Fruit fly (Drosophila melanogaster): Measurements from ENCODE around the gene ND-ASHI.
A peak's percentile ranks its signal among the peaks of the same experiment; 100 is the strongest.

The ND-ASHI gene

DNA sequence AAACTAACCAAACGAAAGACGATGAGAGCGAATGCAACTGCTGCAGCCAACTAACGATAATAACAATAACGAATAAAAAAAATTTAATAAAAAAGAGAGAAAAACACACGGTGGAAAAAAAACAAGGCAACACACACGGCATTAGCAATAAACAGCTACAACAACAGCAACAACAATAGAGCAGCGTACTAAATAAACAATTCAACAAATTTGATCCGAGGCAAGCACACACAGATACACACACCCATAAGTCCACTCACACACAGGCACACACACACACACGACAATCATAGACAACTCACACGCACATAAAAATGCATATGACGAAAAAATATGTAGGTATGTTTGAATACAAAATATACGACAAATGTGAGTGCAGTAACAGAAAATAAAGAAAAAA lies 23.7 kb upstream of the ND-ASHI start:
- TF ChIP-seq cnc (optimal IDR thresholded peaks at IDR 0.05): no peak
- TF ChIP-seq CG7045 (GFP tag; optimal IDR thresholded peaks at IDR 0.05): no peak
- TF ChIP-seq CG7101 (tag; optimal IDR thresholded peaks at IDR 0.05): no peak
- TF ChIP-seq bab1 (GFP tag; optimal IDR thresholded peaks at IDR 0.05): no peak
- TF ChIP-seq cic (GFP tag; optimal IDR thresholded peaks at IDR 0.05): peak; percentile 1
- TF ChIP-seq CG12768 (GFP tag; optimal IDR thresholded peaks at IDR 0.05): no peak
- no peak for TF ChIP-seq pad (GFP tag; optimal IDR thresholded peaks at IDR 0.05)
- no peak for TF ChIP-seq Mnt (GFP tag; optimal IDR thresholded peaks at IDR 0.05)

DNA sequence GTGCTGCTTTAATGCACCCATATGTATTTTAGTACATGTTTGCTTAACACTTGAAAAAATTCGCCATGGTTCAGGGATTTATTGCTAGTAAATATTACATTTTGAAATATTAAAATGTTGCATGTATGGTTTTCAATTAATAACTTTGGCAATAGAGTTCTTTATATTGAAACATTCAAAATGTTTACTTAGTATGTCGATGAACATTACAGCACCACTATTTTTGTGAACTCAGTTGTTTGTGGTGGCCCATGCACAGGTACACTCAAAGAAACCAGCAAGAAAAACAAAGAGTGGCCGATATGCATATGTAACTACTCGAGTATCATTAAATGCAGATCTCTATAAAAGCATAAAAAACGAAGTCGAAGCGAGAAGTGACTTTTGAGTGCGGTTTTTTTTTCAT lies 23.1 kb upstream of the ND-ASHI start:
- TF ChIP-seq cnc (optimal IDR thresholded peaks at IDR 0.05) (no peak), toe (GFP tag; optimal IDR thresholded peaks at IDR 0.05) (no peak), CG7045 (GFP tag; optimal IDR thresholded peaks at IDR 0.05) (peak; percentile 27), CG14711 (tag; optimal IDR thresholded peaks at IDR 0.05) (peak; percentile 52), CG12768 (GFP tag; optimal IDR thresholded peaks at IDR 0.05) (no peak), CG7101 (tag; optimal IDR thresholded peaks at IDR 0.05) (peak; percentile 67), pad (GFP tag; optimal IDR thresholded peaks at IDR 0.05) (no peak), CG5204 (GFP tag; optimal IDR thresholded peaks at IDR 0.05) (peak; percentile 10), bab1 (GFP tag; optimal IDR thresholded peaks at IDR 0.05) (peak; percentile 83), CG1620 (GFP tag; optimal IDR thresholded peaks at IDR 0.05) (peak; percentile 17), Crg-1 (GFP tag; optimal IDR thresholded peaks at IDR 0.05) (no peak), kay (GFP tag; ENCODE audit: borderline replicate concordance) (no peak), tj (GFP tag; optimal IDR thresholded peaks at IDR 0.05) (peak; percentile 20), CG11617 (GFP tag; optimal IDR thresholded peaks at IDR 0.05) (no peak), CG33017 (tag; optimal IDR thresholded peaks at IDR 0.05) (peak; percentile 7), Hr96 (GFP tag; optimal IDR thresholded peaks at IDR 0.05) (no peak)

DNA sequence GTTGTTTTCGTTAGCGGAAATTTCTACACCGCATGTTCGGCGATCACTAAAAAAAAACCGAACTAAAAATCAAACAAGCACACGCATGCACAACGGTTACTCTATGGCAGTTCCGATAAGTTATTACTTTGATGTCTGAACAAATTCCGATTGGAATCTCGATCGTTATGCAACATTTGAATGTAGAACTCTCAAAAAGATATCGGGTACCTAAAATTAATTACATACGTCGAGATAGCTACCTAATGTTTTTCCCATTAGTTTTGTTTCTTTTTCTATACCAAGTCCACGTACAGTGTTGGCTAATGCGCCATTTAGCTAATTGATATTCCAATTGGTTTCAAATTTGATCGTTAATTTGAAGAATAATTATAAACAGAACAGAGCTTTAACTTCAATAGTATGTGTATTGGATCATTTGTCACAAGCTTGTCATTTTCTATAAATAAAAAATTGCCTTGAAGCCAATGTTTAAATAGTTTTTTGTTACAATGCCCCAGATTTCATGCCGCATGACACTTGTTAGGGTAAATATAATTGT lies 22.1 kb upstream of the ND-ASHI start:
- TF ChIP-seq Hr96 (GFP tag; optimal IDR thresholded peaks at IDR 0.05) (no peak), CG7101 (tag; optimal IDR thresholded peaks at IDR 0.05) (no peak), CG1620 (GFP tag; optimal IDR thresholded peaks at IDR 0.05) (no peak), CG7045 (GFP tag; optimal IDR thresholded peaks at IDR 0.05) (no peak), ovo (GFP tag; optimal IDR thresholded peaks at IDR 0.05) (no peak), CG14711 (tag; optimal IDR thresholded peaks at IDR 0.05) (no peak), tj (GFP tag; optimal IDR thresholded peaks at IDR 0.05) (no peak), toe (GFP tag; optimal IDR thresholded peaks at IDR 0.05) (no peak), CG11617 (GFP tag; optimal IDR thresholded peaks at IDR 0.05) (no peak)

DNA sequence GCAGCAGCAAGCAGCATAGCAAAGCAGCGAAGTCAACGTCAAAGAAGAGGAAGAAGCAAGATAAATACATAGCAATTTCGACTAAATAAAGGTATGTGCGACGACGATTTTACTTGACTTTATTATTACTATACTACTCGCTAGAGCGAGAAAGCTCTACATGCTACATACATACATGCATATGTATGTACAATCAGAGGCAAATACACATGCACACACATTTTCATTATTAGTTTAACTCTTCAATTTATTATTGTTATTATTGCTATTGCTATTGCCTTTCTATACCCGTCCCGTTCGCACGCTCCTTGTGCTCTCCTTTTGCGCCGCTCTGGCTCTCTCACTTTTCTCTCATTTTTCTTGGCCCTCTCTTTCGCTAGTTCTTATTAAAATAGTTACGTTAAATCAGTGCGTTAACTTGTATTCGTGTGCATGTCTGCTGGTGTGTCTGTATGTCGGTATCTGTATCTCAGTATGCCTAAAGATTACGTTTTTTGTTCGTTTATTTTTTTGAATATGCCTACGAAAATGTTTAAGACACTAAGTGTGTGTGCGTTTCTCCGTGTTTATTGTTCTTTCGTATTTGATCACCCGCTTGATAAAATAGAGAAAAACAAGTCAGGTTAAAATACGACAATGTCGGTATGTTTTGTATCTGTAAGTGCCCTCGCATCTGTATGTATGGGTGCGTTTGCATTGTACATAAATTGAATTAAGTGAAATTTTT lies 21.5 kb upstream of the ND-ASHI start:
- peak; percentile 77 for TF ChIP-seq cic (GFP tag; optimal IDR thresholded peaks at IDR 0.05)
- peak; percentile 25 for TF ChIP-seq Mnt (GFP tag; optimal IDR thresholded peaks at IDR 0.05)
- TF ChIP-seq CG12768 (GFP tag; optimal IDR thresholded peaks at IDR 0.05): peak; percentile 41
- no peak for TF ChIP-seq CG7101 (tag; optimal IDR thresholded peaks at IDR 0.05)
- TF ChIP-seq kay (GFP tag; ENCODE audit: borderline replicate concordance): peak; percentile 87

DNA sequence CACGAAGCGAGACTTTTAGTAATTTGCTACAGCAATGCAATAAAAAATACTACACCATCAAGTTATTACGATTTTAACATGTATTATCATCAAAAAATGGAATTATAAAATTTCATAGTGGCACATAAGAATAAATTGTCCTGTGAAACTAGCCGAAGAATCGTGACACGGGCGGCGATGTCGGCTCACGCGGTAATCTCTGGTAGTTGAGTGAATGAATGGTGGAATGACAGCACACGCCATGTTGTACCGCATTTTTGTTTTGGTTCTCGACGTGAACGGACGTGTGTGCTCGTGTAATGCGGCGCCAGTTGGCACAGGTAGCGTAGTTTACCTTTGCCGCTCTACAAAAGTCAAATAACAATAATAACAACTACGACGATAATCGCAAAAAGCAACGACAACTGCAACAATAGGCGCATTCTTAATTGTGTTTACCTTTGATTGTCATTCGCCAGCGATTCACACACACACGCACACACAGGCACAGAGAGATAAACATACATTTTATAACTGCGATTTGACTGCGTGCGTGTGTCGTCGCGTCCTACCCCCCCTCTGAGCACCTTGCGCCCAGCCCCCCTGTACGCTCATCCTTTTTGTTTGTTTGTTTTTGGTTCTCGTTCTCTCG lies 20.5 kb upstream of the ND-ASHI start, which contains the start of gene CG14441:
CG14441 (plus strand) TSS at position 254 of the 631 bp plus-strand sequence.
- TF ChIP-seq CG1620 (GFP tag; optimal IDR thresholded peaks at IDR 0.05) (peak; percentile 60), CG5204 (GFP tag; optimal IDR thresholded peaks at IDR 0.05) (peak; percentile 47), CG14711 (tag; optimal IDR thresholded peaks at IDR 0.05) (peak; percentile 70), CG7101 (tag; optimal IDR thresholded peaks at IDR 0.05) (peak; percentile 78), Crg-1 (GFP tag; optimal IDR thresholded peaks at IDR 0.05) (peak; percentile 64), cic (GFP tag; optimal IDR thresholded peaks at IDR 0.05) (peak; percentile 98), CG12768 (GFP tag; optimal IDR thresholded peaks at IDR 0.05) (peak; percentile 48), tj (GFP tag; optimal IDR thresholded peaks at IDR 0.05) (peak; percentile 67), Mnt (GFP tag; optimal IDR thresholded peaks at IDR 0.05) (peak; percentile 92), CG7045 (GFP tag; optimal IDR thresholded peaks at IDR 0.05) (peak; percentile 29), Hr96 (GFP tag; optimal IDR thresholded peaks at IDR 0.05) (peak; percentile 84), kay (GFP tag; ENCODE audit: borderline replicate concordance) (no peak), CG33017 (tag; optimal IDR thresholded peaks at IDR 0.05) (peak; percentile 54), bab1 (GFP tag; optimal IDR thresholded peaks at IDR 0.05) (peak; percentile 84), pad (GFP tag; optimal IDR thresholded peaks at IDR 0.05) (peak; percentile 50), ovo (GFP tag; optimal IDR thresholded peaks at IDR 0.05) (peak; percentile 57), Clk (GFP tag; optimal IDR thresholded peaks at IDR 0.05) (no peak), toe (GFP tag; optimal IDR thresholded peaks at IDR 0.05) (peak; percentile 35), CG11617 (GFP tag; optimal IDR thresholded peaks at IDR 0.05) (peak; percentile 76), cnc (optimal IDR thresholded peaks at IDR 0.05) (no peak)

DNA sequence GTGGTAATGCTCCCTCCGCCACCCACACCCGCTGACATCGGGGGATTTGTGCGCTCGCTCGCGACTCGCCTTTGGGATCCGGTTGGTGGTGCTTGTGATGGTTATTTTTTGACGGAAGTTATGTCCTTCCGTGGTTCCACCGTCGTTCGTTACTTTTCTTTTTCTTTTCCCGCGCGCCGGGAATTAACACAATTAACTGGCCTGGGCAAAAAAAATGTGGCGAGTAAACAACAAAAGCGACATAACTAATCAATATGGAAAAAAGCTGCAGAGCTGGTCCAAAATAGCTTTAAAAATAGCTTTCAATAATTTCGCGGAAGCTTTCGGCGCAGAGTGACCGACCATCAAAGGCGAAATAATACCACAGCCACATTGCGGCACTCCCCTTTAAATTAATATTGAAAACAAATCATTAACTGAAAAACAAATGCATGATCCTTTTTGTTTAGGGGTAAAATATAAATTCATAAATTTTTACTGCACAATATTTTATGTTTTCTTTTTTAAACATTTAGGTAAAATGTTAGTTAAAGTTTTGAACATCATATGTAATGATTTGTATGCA lies 19.4 kb upstream of the ND-ASHI start, which contains the start of gene CG14440:
CG14440 (minus strand) TSS at position 320 of the 565 bp plus-strand sequence.
- no peak for TF ChIP-seq CG7045 (GFP tag; optimal IDR thresholded peaks at IDR 0.05)
- peak; percentile 53 for TF ChIP-seq pad (GFP tag; optimal IDR thresholded peaks at IDR 0.05)
- no peak for TF ChIP-seq Hr96 (GFP tag; optimal IDR thresholded peaks at IDR 0.05)
- no peak for TF ChIP-seq CG12768 (GFP tag; optimal IDR thresholded peaks at IDR 0.05)
- no peak for TF ChIP-seq ovo (GFP tag; optimal IDR thresholded peaks at IDR 0.05)
- peak; percentile 35 for TF ChIP-seq bab1 (GFP tag; optimal IDR thresholded peaks at IDR 0.05)
- no peak for TF ChIP-seq CG5204 (GFP tag; optimal IDR thresholded peaks at IDR 0.05)
- TF ChIP-seq CG14711 (tag; optimal IDR thresholded peaks at IDR 0.05): no peak
- no peak for TF ChIP-seq toe (GFP tag; optimal IDR thresholded peaks at IDR 0.05)
- no peak for TF ChIP-seq CG1620 (GFP tag; optimal IDR thresholded peaks at IDR 0.05)
- no peak for TF ChIP-seq CG33017 (tag; optimal IDR thresholded peaks at IDR 0.05)
- no peak for TF ChIP-seq cnc (optimal IDR thresholded peaks at IDR 0.05)
- TF ChIP-seq kay (GFP tag; ENCODE audit: borderline replicate concordance): no peak
- no peak for TF ChIP-seq Clk (GFP tag; optimal IDR thresholded peaks at IDR 0.05)
- peak; percentile 47 for TF ChIP-seq Mnt (GFP tag; optimal IDR thresholded peaks at IDR 0.05)
- TF ChIP-seq Crg-1 (GFP tag; optimal IDR thresholded peaks at IDR 0.05): peak; percentile 28
- TF ChIP-seq CG11617 (GFP tag; optimal IDR thresholded peaks at IDR 0.05): peak; percentile 28
- peak; percentile 57 for TF ChIP-seq tj (GFP tag; optimal IDR thresholded peaks at IDR 0.05)
- peak; percentile 25 for TF ChIP-seq cic (GFP tag; optimal IDR thresholded peaks at IDR 0.05)
- TF ChIP-seq CG7101 (tag; optimal IDR thresholded peaks at IDR 0.05): peak; percentile 1

All from whole organism, adult.